Fruit fly (Drosophila melanogaster): ENCODE measurements around the gene beg.

beg gene

dm6 chr3L:17035492-17035891, at the start of gene beg:
beg (plus strand) TSS chr3L:17035668.
- TF ChIP-seq insv (optimal IDR thresholded peaks at IDR 0.05) (no peak), ttk (optimal IDR thresholded peaks at IDR 0.05) (no peak)

- TF ChIP-seq ttk (optimal IDR thresholded peaks at IDR 0.05) (no peak), Sin3A (optimal IDR thresholded peaks at IDR 0.05) (no peak), Myc (optimal IDR thresholded peaks at IDR 0.05) (no peak), h (optimal IDR thresholded peaks at IDR 0.05) (no peak), psq (optimal IDR thresholded peaks at IDR 0.05) (no peak), insv (optimal IDR thresholded peaks at IDR 0.05) (no peak)
Measured at dm6 chr3L:16986062-16987013, 49.1 kb upstream of the beg start.

DNA sequence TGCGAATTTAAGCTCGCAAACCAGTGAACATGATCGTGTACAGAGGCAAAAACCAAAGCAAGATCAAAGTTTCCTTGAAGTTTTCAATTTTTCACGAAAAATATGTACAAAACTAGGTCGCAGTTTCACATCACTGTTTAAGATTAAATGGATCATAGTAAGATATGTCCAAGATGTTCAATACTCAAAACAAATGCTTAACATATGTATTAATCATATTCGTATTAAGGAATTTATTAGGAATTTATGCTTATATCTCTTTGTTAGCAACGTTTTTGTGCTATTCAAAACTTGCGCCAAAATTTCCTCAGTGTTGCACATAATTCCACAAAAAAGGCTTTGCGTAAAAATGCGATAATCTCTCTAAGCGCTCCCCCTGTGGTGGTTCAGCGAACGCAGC, 48.1 kb upstream of the beg start:
- TF ChIP-seq ttk (optimal IDR thresholded peaks at IDR 0.05) (no peak), Sin3A (optimal IDR thresholded peaks at IDR 0.05) (no peak), h (optimal IDR thresholded peaks at IDR 0.05) (no peak), psq (optimal IDR thresholded peaks at IDR 0.05) (no peak), Myc (optimal IDR thresholded peaks at IDR 0.05) (no peak), insv (optimal IDR thresholded peaks at IDR 0.05) (no peak)

- TF ChIP-seq psq (optimal IDR thresholded peaks at IDR 0.05): no peak
- no peak for TF ChIP-seq Sin3A (optimal IDR thresholded peaks at IDR 0.05)
- TF ChIP-seq Myc (optimal IDR thresholded peaks at IDR 0.05): no peak
Measured at dm6 chr3L:16988526-16988925, 46.9 kb upstream of the beg start.

- TF ChIP-seq h (optimal IDR thresholded peaks at IDR 0.05) (no peak), Sin3A (optimal IDR thresholded peaks at IDR 0.05) (no peak), ttk (optimal IDR thresholded peaks at IDR 0.05) (no peak), insv (optimal IDR thresholded peaks at IDR 0.05) (no peak), psq (optimal IDR thresholded peaks at IDR 0.05) (no peak), Myc (optimal IDR thresholded peaks at IDR 0.05) (no peak)
Measured at dm6 chr3L:16989169-16989568, 46.3 kb upstream of the beg start.

dm6 chr3L:16994805-16995204, 40.7 kb upstream of the beg start:
- TF ChIP-seq psq (optimal IDR thresholded peaks at IDR 0.05) (no peak), ttk (optimal IDR thresholded peaks at IDR 0.05) (no peak), h (optimal IDR thresholded peaks at IDR 0.05) (no peak), Sin3A (optimal IDR thresholded peaks at IDR 0.05) (no peak), insv (optimal IDR thresholded peaks at IDR 0.05) (no peak), Myc (optimal IDR thresholded peaks at IDR 0.05) (no peak)

DNA sequence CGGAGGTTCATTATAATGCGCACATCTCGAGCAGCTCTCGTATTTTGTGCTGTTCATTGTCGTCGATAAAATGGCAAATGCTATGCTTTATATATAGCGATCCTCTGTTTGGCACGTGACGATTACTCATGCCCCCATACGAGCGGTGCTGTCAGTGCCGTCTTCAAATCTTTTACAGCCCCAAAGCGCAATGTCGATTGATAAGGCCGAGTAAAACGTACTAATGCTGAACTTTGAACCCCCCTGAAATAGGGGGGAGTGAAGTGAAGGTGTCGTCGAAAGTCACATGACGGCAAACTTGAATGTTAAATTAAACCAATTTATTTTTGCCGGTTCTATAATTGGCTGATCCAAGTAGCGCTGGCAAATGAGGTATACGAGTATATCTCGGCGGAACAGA, 35.2 kb upstream of the beg start:
- TF ChIP-seq ttk (optimal IDR thresholded peaks at IDR 0.05) (no peak), Sin3A (optimal IDR thresholded peaks at IDR 0.05) (no peak), insv (optimal IDR thresholded peaks at IDR 0.05) (no peak), psq (optimal IDR thresholded peaks at IDR 0.05) (no peak), h (optimal IDR thresholded peaks at IDR 0.05) (no peak), Myc (optimal IDR thresholded peaks at IDR 0.05) (no peak)

DNA sequence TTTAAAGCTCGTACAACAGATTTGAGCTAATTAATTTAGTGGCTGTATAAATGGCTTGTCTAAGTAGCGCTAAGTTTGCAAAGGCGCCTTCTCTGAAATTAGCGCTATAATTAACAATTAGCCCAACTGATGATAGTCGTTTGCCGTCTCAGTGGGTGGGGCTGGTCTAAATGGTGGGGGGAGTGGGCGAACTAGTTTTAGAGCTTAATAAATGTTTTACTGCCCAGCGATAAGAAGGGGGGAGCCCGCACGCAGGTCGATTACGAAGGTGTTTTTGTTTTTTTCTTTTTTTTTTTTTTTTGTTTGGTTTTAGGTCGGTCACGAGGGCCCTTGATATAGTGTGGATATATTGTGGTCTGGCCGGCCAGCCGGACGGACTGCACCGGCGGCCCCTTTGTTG, 34.4 kb upstream of the beg start:
- TF ChIP-seq psq (optimal IDR thresholded peaks at IDR 0.05) (no peak), insv (optimal IDR thresholded peaks at IDR 0.05) (no peak), h (optimal IDR thresholded peaks at IDR 0.05) (no peak), Myc (optimal IDR thresholded peaks at IDR 0.05) (no peak), ttk (optimal IDR thresholded peaks at IDR 0.05) (no peak), Sin3A (optimal IDR thresholded peaks at IDR 0.05) (no peak)

DNA sequence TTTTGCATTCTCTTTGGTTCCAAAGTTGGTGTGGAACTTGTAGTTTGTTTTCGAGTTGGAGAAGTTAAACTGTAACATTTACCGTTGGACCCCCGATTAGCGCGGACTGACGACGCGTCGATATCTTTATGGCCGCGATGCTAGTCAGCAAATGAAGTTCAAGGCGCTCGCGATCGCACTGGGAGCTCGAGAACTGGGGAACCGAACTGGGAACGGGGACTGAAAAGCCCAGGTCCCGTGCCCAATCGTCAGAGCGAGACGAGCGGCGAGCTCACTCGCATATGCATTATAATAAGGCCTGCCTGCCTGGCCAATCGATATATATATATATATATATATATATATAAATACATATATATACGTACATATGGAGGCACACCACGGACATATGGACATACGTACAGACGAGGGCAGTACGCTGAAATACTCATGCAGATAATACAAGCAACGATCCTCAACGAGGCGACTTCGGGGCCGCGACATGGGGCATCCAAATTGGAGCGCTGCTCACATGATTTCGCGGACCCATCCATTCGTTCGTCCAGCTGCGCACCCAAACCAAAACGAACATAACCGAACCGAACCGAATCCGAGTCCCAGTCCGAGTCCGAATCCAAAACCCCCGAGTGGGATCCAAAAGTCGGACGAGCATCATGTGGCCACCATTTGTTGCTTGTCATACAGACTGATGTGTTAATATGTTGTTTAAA, 33.2 kb upstream of the beg start:
- TF ChIP-seq Myc (optimal IDR thresholded peaks at IDR 0.05) (no peak), h (optimal IDR thresholded peaks at IDR 0.05) (no peak), psq (optimal IDR thresholded peaks at IDR 0.05) (no peak), insv (optimal IDR thresholded peaks at IDR 0.05) (no peak), Sin3A (optimal IDR thresholded peaks at IDR 0.05) (no peak), ttk (optimal IDR thresholded peaks at IDR 0.05) (no peak)

DNA sequence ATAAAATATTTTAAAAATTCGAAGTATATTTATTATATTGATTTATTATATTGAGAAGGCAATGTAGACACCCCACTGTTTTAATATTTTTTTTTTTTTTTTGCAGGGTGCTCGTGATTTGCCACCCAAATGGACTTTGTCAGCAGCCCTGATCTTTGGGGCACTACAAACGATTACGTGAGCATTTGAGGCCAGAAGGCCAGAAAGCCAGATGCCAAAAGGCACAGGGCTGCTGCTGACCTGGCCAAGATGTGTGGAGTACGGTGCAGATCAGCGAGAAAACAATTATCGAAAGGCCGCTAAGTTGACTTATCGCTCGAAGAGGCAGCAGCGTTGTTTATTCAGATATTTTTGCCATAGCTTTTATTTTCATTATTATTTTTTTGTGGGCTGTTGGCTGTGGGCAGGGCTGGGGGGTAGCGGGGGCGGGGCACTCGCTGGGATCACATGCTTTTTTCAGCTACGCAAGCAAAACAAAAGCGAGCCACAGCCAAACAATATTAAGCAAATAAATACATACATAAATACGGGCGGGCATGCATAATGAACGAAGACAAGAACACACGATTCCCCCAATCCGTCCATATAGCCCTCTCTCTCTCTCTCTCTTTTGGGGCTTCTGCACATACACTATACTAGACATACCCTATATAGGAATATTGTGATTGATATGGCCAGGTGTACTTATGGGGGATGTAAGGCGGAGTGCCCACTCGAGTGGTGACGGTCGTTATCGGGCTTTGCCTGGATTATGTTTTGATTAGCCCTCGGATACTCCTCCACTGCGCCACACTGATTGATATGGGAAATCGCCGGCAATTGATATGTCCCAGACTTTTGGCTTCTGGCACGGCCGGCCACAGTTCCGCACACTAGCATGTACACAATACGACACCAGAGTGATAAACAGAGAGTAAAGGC, 32.0 kb upstream of the beg start:
- no peak for TF ChIP-seq insv (optimal IDR thresholded peaks at IDR 0.05)
- no peak for TF ChIP-seq psq (optimal IDR thresholded peaks at IDR 0.05)
- TF ChIP-seq h (optimal IDR thresholded peaks at IDR 0.05): no peak
- TF ChIP-seq Sin3A (optimal IDR thresholded peaks at IDR 0.05): no peak

- TF ChIP-seq h (optimal IDR thresholded peaks at IDR 0.05) (no peak), ttk (optimal IDR thresholded peaks at IDR 0.05) (no peak), Sin3A (optimal IDR thresholded peaks at IDR 0.05) (no peak), psq (optimal IDR thresholded peaks at IDR 0.05) (no peak), Myc (optimal IDR thresholded peaks at IDR 0.05) (no peak), insv (optimal IDR thresholded peaks at IDR 0.05) (no peak)
Measured at dm6 chr3L:17004218-17004759, 31.2 kb upstream of the beg start.

Measured in Kc167 (cell line).